Fruit fly (Drosophila melanogaster) S2 (cell line): Measurements from ENCODE around the gene sinah.

ENCODE experiments used
- CG8478 ChIP-seq: fragments of >200 bp; optimal IDR thresholded peaks from 2 replicates; lab custom pipeline; 2018
- CTCF ChIP-seq, 2 experiments: fragments of >200 bp; optimal IDR thresholded peaks; 2 replicates each; lab custom pipeline; 2018

dm6 chr3L:16810512-16810911 is 48.4 kb upstream of the sinah start:
- TF ChIP-seq CTCF (optimal IDR thresholded peaks at IDR 0.05; lab: Kevin White, UChicago) (no peak), CG8478 (no peak)
